Fruit fly (Drosophila melanogaster): ENCODE results near the gene CG9396.

DNA sequence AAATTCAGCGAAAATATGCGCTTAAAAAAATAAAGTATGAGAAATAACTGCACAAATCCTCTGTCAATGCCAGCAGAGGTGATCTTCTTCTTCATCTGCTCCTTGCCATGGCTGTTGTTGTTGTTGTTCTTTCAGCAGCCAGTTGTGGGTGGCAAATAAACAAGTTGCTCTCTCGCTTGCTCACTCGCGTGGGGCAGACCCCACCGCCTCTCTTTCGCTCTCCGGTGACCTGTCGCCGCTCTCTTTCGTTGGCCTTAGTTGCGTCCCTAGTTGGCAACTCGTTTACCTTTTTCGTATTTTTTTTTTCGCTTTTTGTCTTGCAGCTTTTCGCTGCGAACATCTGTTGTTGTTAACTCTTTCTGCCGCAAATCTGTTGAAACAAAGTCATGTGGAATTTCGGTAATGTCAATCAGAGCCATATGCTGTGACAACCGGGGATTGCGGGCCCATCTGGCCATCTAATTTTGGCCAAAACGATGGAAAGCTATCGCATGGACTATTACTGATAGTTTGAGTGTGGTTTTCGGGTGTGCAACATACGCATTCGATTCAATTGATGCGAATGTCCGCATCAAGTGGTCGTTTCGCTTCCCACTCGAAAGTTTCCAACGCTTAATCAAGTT is 36.7 kb downstream of the CG9396 start:
- no peak for TF ChIP-seq CG8478 (optimal IDR thresholded peaks at IDR 0.05)
- TF ChIP-seq CTCF (optimal IDR thresholded peaks at IDR 0.05): no peak

Data from S2 (cell line).